Fruit fly (Drosophila melanogaster): ENCODE measurements around the gene Chro.

- no peak for TF ChIP-seq CTCF (optimal IDR thresholded peaks at IDR 0.05)
- TF ChIP-seq CG8478 (optimal IDR thresholded peaks at IDR 0.05), result no peak
Measured at dm6 chr3L:22885843-22886242, 7.1 kb upstream of the Chro start.

All from S2 (cell line).